Worm (Caenorhabditis elegans): ENCODE results near the gene F32E10.5.

Gene F32E10.5

ce11 chrIV:7580062-7580614 is 2.0 kb upstream of the F32E10.5 start, which contains the start of the genes cec-5 and nol-10:
Gene cec-5 (minus strand): TSS chrIV:7580112.
Gene nol-10 (plus strand): TSS chrIV:7580597.
- TF ChIP-seq hlh-13 (GFP tag; optimal IDR thresholded peaks at IDR 0.05) (no peak), syd-9 (tag; optimal IDR thresholded peaks at IDR 0.05) (no peak), nhr-232 (tag; optimal IDR thresholded peaks at IDR 0.05) (no peak), tbx-2 (tag; optimal IDR thresholded peaks at IDR 0.05) (peak; percentile 67), sdc-2 (tag; optimal IDR thresholded peaks at IDR 0.05) (no peak), fkh-10 (GFP tag; optimal IDR thresholded peaks at IDR 0.05) (no peak), lim-6 (tag; optimal IDR thresholded peaks at IDR 0.05) (no peak), zip-5 (tag; optimal IDR thresholded peaks at IDR 0.05) (no peak), ama-1 (optimal IDR thresholded peaks at IDR 0.05) (no peak), elt-4 (tag; optimal IDR thresholded peaks at IDR 0.05) (no peak), dve-1 (tag; optimal IDR thresholded peaks at IDR 0.05) (peak; percentile 53), hlh-8 (tag; optimal IDR thresholded peaks at IDR 0.05) (no peak), ttx-3 (tag; optimal IDR thresholded peaks at IDR 0.05) (no peak), ceh-45 (GFP tag; IDR thresholded peaks at IDR 0.05) (no peak), sox-2 (GFP tag; IDR thresholded peaks at IDR 0.05) (no peak; the same call in 1 of the 2 replicates), unc-42 (tag; optimal IDR thresholded peaks at IDR 0.05) (peak; percentile 92), ceh-19 (GFP tag; optimal IDR thresholded peaks at IDR 0.05) (peak; percentile 28), mec-3 (tag; optimal IDR thresholded peaks at IDR 0.05; ENCODE audit: borderline replicate concordance) (no peak), elt-2 (tag; optimal IDR thresholded peaks at IDR 0.05) (no peak), ceh-18 (tag; optimal IDR thresholded peaks at IDR 0.05) (peak; percentile 49), pha-2 (tag; optimal IDR thresholded peaks at IDR 0.05) (no peak), pqm-1 (tag; optimal IDR thresholded peaks at IDR 0.05) (no peak), ceh-9 (tag; optimal IDR thresholded peaks at IDR 0.05) (no peak), ceh-14 (tag; optimal IDR thresholded peaks at IDR 0.05) (peak; percentile 52), hlh-30 (tag; optimal IDR thresholded peaks at IDR 0.05; ENCODE audit: insufficient read depth) (peak; percentile 64), unc-86 (tag; optimal IDR thresholded peaks at IDR 0.05) (no peak), nfya-1 (tag; optimal IDR thresholded peaks at IDR 0.05) (peak; percentile 95), ceh-34 (tag; optimal IDR thresholded peaks at IDR 0.05) (peak; percentile 52), pag-3 (tag; optimal IDR thresholded peaks at IDR 0.05; ENCODE audit: borderline replicate concordance) (no peak), gmeb-2 (tag; optimal IDR thresholded peaks at IDR 0.05) (no peak), unc-55 (GFP tag; optimal IDR thresholded peaks at IDR 0.05) (no peak), ets-4 (tag; optimal IDR thresholded peaks at IDR 0.05) (no peak), C38D4.7 (GFP tag; optimal IDR thresholded peaks at IDR 0.05) (no peak), K09A11.1 (tag; optimal IDR thresholded peaks at IDR 0.05; ENCODE audit: insufficient read depth) (peak; percentile 14), T23F11.4 (GFP tag; optimal IDR thresholded peaks at IDR 0.05) (no peak), fkh-6 (tag; optimal IDR thresholded peaks at IDR 0.05) (no peak), dmd-4 (tag; optimal IDR thresholded peaks at IDR 0.05; ENCODE audit: borderline replicate concordance) (no peak), ceh-31 (tag; optimal IDR thresholded peaks at IDR 0.05) (peak; percentile 83), ztf-16 (tag; optimal IDR thresholded peaks at IDR 0.05) (no peak), eyg-1 (tag; optimal IDR thresholded peaks at IDR 0.05) (peak; percentile 1), ceh-24 (tag; optimal IDR thresholded peaks at IDR 0.05) (no peak), ceh-2 (tag; optimal IDR thresholded peaks at IDR 0.05) (no peak), ceh-30 (tag; optimal IDR thresholded peaks at IDR 0.05) (no peak), pha-4 (tag; optimal IDR thresholded peaks at IDR 0.05) (no peak), tbx-7 (tag; optimal IDR thresholded peaks at IDR 0.05) (no peak), nhr-11 (tag; optimal IDR thresholded peaks at IDR 0.05) (no peak), hlh-6 (tag; optimal IDR thresholded peaks at IDR 0.05) (no peak), madf-2 (tag; optimal IDR thresholded peaks at IDR 0.05) (no peak), ref-2 (tag; optimal IDR thresholded peaks at IDR 0.05) (peak; percentile 10), unc-3 (GFP tag; conservative IDR thresholded peaks at IDR 0.05) (no peak), unc-3 (tag; optimal IDR thresholded peaks at IDR 0.05) (no peak), che-1 (tag; optimal IDR thresholded peaks at IDR 0.05) (no peak), pros-1 (tag; optimal IDR thresholded peaks at IDR 0.05) (no peak), fax-1 (tag; optimal IDR thresholded peaks at IDR 0.05) (no peak)
